Fruit fly (Drosophila melanogaster) whole organism, embryonic: ENCODE data around the gene Osi2.

Source experiments
- B-H1 ChIP-seq: fragments of 200-800 bp; sonication (Bioruptor generic); IDR thresholded peaks from 3 replicates; pipeline ENCODE4 v1.3.6; 2022; ENCODE audit warnings: missing biosample characterization, missing genetic modification characterization
- CG12659 ChIP-seq: fragments of 200-800 bp; sonication (Bioruptor generic); optimal IDR thresholded peaks from 3 replicates; lab custom pipeline; 2017; ENCODE audit warnings: mild to moderate bottlenecking, missing biosample characterization, missing genetic modification reagents, missing genetic modification characterization
- CG13424 ChIP-seq: fragments of 200-800 bp; sonication (Bioruptor generic); optimal IDR thresholded peaks from 2 replicates; lab custom pipeline; 2019; ENCODE audit warnings: missing biosample characterization, mild to moderate bottlenecking, missing genetic modification characterization, moderate library complexity
- CG14014 ChIP-seq: fragments of 200-800 bp; sonication (Bioruptor generic); IDR thresholded peaks from 2 replicates; pipeline ENCODE4 v1.3.6; 2022; ENCODE audit warnings: missing biosample characterization, missing genetic modification characterization
- CG14050 ChIP-seq: fragments of 200-800 bp; sonication (Bioruptor generic); IDR thresholded peaks from 3 replicates; pipeline ENCODE4 v1.3.6; 2022; ENCODE audit warnings: missing biosample characterization, missing genetic modification characterization
- CG15011 ChIP-seq: fragments of 200-800 bp; sonication (Bioruptor generic); optimal IDR thresholded peaks from 3 replicates; lab custom pipeline; 2018; ENCODE audit warnings: missing biosample characterization, mild to moderate bottlenecking, missing genetic modification characterization
- CG15601 ChIP-seq: fragments of 200-800 bp; sonication (Bioruptor generic); optimal IDR thresholded peaks from 3 replicates; lab custom pipeline; 2019; ENCODE audit warnings: missing biosample characterization, mild to moderate bottlenecking, missing genetic modification characterization, moderate library complexity
- CG16863 ChIP-seq: fragments of 200-800 bp; sonication (Bioruptor generic); optimal IDR thresholded peaks from 3 replicates; lab custom pipeline; 2016; ENCODE audit warnings: missing biosample characterization, missing genetic modification characterization
- CG17328 ChIP-seq: fragments of 200-800 bp; sonication (Bioruptor generic); IDR thresholded peaks from 2 replicates; pipeline ENCODE4 v1.3.6; 2022; ENCODE audit warnings: missing biosample characterization, missing genetic modification characterization
- CG17612 ChIP-seq: fragments of 200-800 bp; sonication (Bioruptor generic); IDR thresholded peaks from 2 replicates; pipeline ENCODE4 v1.3.6; 2022; ENCODE audit warnings: missing biosample characterization, missing genetic modification characterization
- CG30431 ChIP-seq: fragments of 200-800 bp; sonication (Bioruptor generic); optimal IDR thresholded peaks from 2 replicates; lab custom pipeline; 2017; ENCODE audit warnings: missing biosample characterization, missing genetic modification characterization
- CG3065 ChIP-seq: fragments of 200-800 bp; sonication (Bioruptor generic); optimal IDR thresholded peaks from 2 replicates; lab custom pipeline; 2016; ENCODE audit warnings: missing biosample characterization, missing genetic modification characterization
- CG31441 ChIP-seq: fragments of 200-800 bp; sonication (Bioruptor generic); IDR thresholded peaks from 2 replicates; pipeline ENCODE4 v1.3.6; 2022; ENCODE audit warnings: missing biosample characterization, missing genetic modification characterization
- CG32767 ChIP-seq: fragments of 200-800 bp; sonication (Bioruptor generic); IDR thresholded peaks from 2 replicates; pipeline ENCODE4 v1.3.6; 2022; ENCODE audit warnings: missing biosample characterization, missing genetic modification characterization
- CG34376 ChIP-seq: fragments of 200-800 bp; sonication (Bioruptor generic); optimal IDR thresholded peaks from 2 replicates; lab custom pipeline; 2018; ENCODE audit warnings: missing biosample characterization, mild to moderate bottlenecking, missing genetic modification characterization
- CG3726 ChIP-seq: fragments of 200-800 bp; sonication (Bioruptor generic); IDR thresholded peaks from 3 replicates; pipeline ENCODE4, ENCODE4 v1.3.6; 2022; ENCODE audit warnings: missing biosample characterization, missing genetic modification characterization
- CG4404 ChIP-seq: fragments of 200-800 bp; sonication (Bioruptor generic); IDR thresholded peaks from 2 replicates; pipeline ENCODE4 v1.3.6; 2022; ENCODE audit warnings: missing biosample characterization, missing genetic modification characterization
- CG6254 ChIP-seq: fragments of 200-800 bp; sonication (Bioruptor generic); optimal IDR thresholded peaks from 3 replicates; lab custom pipeline; 2017; ENCODE audit warnings: mild to moderate bottlenecking, missing biosample characterization, missing genetic modification reagents, missing genetic modification characterization
- CG7357 ChIP-seq: fragments of 200-800 bp; sonication (Bioruptor generic); IDR thresholded peaks from 3 replicates; pipeline ENCODE4 v1.3.6; 2022; ENCODE audit warnings: missing biosample characterization, missing genetic modification characterization
- CG9932 ChIP-seq: fragments of 200-800 bp; sonication (Bioruptor generic); IDR thresholded peaks from 2 replicates; pipeline ENCODE4 v1.3.6; 2022; ENCODE audit warnings: missing biosample characterization, missing genetic modification characterization
- CHES-1-like ChIP-seq: fragments of 200-800 bp; sonication (Bioruptor generic); optimal IDR thresholded peaks from 2 replicates; lab custom pipeline; 2016; ENCODE audit warnings: missing biosample characterization, missing genetic modification characterization
- CTCF ChIP-seq: fragments of 200-800 bp; sonication (Bioruptor generic); optimal IDR thresholded peaks from 2 replicates; lab custom pipeline; 2017; ENCODE audit warnings: missing biosample characterization, mild to moderate bottlenecking, missing genetic modification characterization, moderate library complexity
- Chrac-16 ChIP-seq: fragments of 200-800 bp; sonication (Bioruptor generic); optimal IDR thresholded peaks from 3 replicates; lab custom pipeline; 2016; ENCODE audit warnings: missing biosample characterization, missing genetic modification characterization
- Dek ChIP-seq: fragments of 200-800 bp; sonication (Bioruptor generic); optimal IDR thresholded peaks from 3 replicates; lab custom pipeline; 2019; ENCODE audit warnings: missing biosample characterization, mild to moderate bottlenecking, missing genetic modification characterization, moderate library complexity
- Dp ChIP-seq: fragments of 200-800 bp; sonication (Bioruptor generic); optimal IDR thresholded peaks from 2 replicates; lab custom pipeline; 2018; ENCODE audit warnings: missing biosample characterization, mild to moderate bottlenecking, missing genetic modification characterization, moderate library complexity
- Fer2 ChIP-seq: fragments of 200-800 bp; sonication (Bioruptor generic); optimal IDR thresholded peaks from 2 replicates; lab custom pipeline; 2018; ENCODE audit warnings: missing biosample characterization, mild to moderate bottlenecking, missing genetic modification characterization, moderate library complexity
- HHEX ChIP-seq: fragments of 200-800 bp; sonication (Bioruptor generic); optimal IDR thresholded peaks from 3 replicates; lab custom pipeline; 2017; ENCODE audit warnings: missing biosample characterization, mild to moderate bottlenecking, missing genetic modification characterization, missing genetic modification reagents
- Hand ChIP-seq: fragments of 200-800 bp; sonication (Bioruptor generic); optimal IDR thresholded peaks from 2 replicates; lab custom pipeline; 2017; ENCODE audit warnings: mild to moderate bottlenecking, missing biosample characterization, missing genetic modification reagents, missing genetic modification characterization
- Med ChIP-seq: fragments of 200-800 bp; sonication (Bioruptor generic); peaks from one replicate; lab custom pipeline; 2016; ENCODE audit warnings: missing biosample characterization, missing genetic modification characterization, mild to moderate bottlenecking, inconsistent platforms, moderate library complexity
- Scr ChIP-seq: fragments of 200-800 bp; sonication (Bioruptor generic); IDR thresholded peaks from 2 replicates; pipeline ENCODE4 v1.3.6; 2022; ENCODE audit warnings: missing biosample characterization, missing genetic modification characterization; ENCODE audit not compliant: partially characterized antibody
- ap ChIP-seq: fragments of 200-800 bp; sonication (Bioruptor generic); IDR thresholded peaks from 2 replicates; pipeline ENCODE4 v1.3.6; 2022; ENCODE audit warnings: missing biosample characterization, missing genetic modification characterization
- ato ChIP-seq: fragments of 200-800 bp; sonication (Bioruptor generic); IDR thresholded peaks from 2 replicates; pipeline ENCODE4 v1.3.6; 2022; ENCODE audit warnings: missing biosample characterization, missing genetic modification characterization; ENCODE audit not compliant: partially characterized antibody
- bcd ChIP-seq: fragments of 200-800 bp; sonication (Bioruptor generic); optimal IDR thresholded peaks from 2 replicates; lab custom pipeline; 2017; ENCODE audit warnings: missing biosample characterization, mild to moderate bottlenecking, missing genetic modification characterization
- croc ChIP-seq: fragments of 200-800 bp; sonication (Bioruptor generic); conservative IDR thresholded peaks from 3 replicates; pipeline ENCODE4 v1.3.6; 2022; ENCODE audit warnings: missing biosample characterization, missing genetic modification characterization
- danr ChIP-seq: fragments of 200-800 bp; sonication (Bioruptor generic); IDR thresholded peaks from 2 replicates; pipeline ENCODE4 v1.3.6; 2022; ENCODE audit warnings: missing biosample characterization, missing genetic modification characterization
- ewg ChIP-seq: fragments of 200-800 bp; sonication (Bioruptor generic); optimal IDR thresholded peaks from 3 replicates; lab custom pipeline; 2017; ENCODE audit warnings: mild to moderate bottlenecking, missing biosample characterization, missing genetic modification reagents, missing genetic modification characterization
- fu2 ChIP-seq: fragments of 200-800 bp; sonication (Bioruptor generic); optimal IDR thresholded peaks from 2 replicates; lab custom pipeline; 2016; ENCODE audit warnings: missing biosample characterization, missing genetic modification characterization
- grn ChIP-seq: fragments of 200-800 bp; sonication (Bioruptor generic); optimal IDR thresholded peaks from 3 replicates; lab custom pipeline; 2017; ENCODE audit warnings: missing biosample characterization, missing genetic modification characterization
- gsb ChIP-seq: fragments of 200-800 bp; sonication (Bioruptor generic); IDR thresholded peaks from 2 replicates; pipeline ENCODE4 v1.3.6; 2022; ENCODE audit warnings: missing biosample characterization, missing genetic modification characterization
- hbn ChIP-seq: fragments of 200-800 bp; sonication (Bioruptor generic); IDR thresholded peaks from 2 replicates; pipeline ENCODE4 v1.3.6; 2022; ENCODE audit warnings: missing biosample characterization, missing genetic modification characterization; ENCODE audit not compliant: partially characterized antibody
- jigr1 ChIP-seq: fragments of 200-800 bp; sonication (Bioruptor generic); IDR thresholded peaks from 3 replicates; pipeline ENCODE4 v1.3.6; 2022; ENCODE audit warnings: missing biosample characterization, missing genetic modification characterization
- nom ChIP-seq: fragments of 200-800 bp; sonication (Bioruptor generic); optimal IDR thresholded peaks from 2 replicates; lab custom pipeline; 2017; ENCODE audit warnings: missing biosample characterization, missing genetic modification characterization, mild to moderate bottlenecking, moderate library complexity, missing genetic modification reagents
- phol ChIP-seq: fragments of 200-800 bp; sonication (Bioruptor generic); optimal IDR thresholded peaks from 3 replicates; lab custom pipeline; 2018; ENCODE audit warnings: missing biosample characterization, mild to moderate bottlenecking, missing genetic modification characterization, moderate library complexity
- ro ChIP-seq: fragments of 200-800 bp; sonication (Bioruptor generic); IDR thresholded peaks from 2 replicates; pipeline ENCODE4 v1.3.6; 2022; ENCODE audit warnings: missing biosample characterization, missing genetic modification characterization
- sc ChIP-seq, 3 experiments: fragments of >200 bp in 2 of 3; fragments of 200-800 bp in 1 of 3; sonication (Bioruptor generic) in 1 of 3; optimal IDR thresholded peaks; 2 replicates in 2 of 3; 3 replicates in 1 of 3; lab custom pipeline; 2017; ENCODE audit warnings: mild to moderate bottlenecking in 1 of 3, missing biosample characterization in 1 of 3, missing genetic modification characterization in 1 of 3, missing genetic modification reagents in 1 of 3
- schlank ChIP-seq: fragments of 200-800 bp; sonication (Bioruptor generic); optimal IDR thresholded peaks from 2 replicates; lab custom pipeline; 2018; ENCODE audit warnings: missing biosample characterization, mild to moderate bottlenecking, missing genetic modification characterization
- sens-2 ChIP-seq: fragments of 200-800 bp; sonication (Bioruptor generic); IDR thresholded peaks from 2 replicates; pipeline ENCODE4 v1.3.6; 2022; ENCODE audit warnings: missing biosample characterization, missing genetic modification characterization
- tio ChIP-seq: fragments of 200-800 bp; sonication (Bioruptor generic); optimal IDR thresholded peaks from 2 replicates; lab custom pipeline; 2017; ENCODE audit warnings: missing biosample characterization, missing genetic modification characterization, inconsistent platforms
- usp ChIP-seq: fragments of >200 bp; optimal IDR thresholded peaks from 2 replicates; lab custom pipeline; 2017; ENCODE audit warnings: missing biosample characterization, missing genetic modification characterization
- wdn ChIP-seq: fragments of 200-800 bp; sonication (Bioruptor generic); IDR thresholded peaks from 2 replicates; pipeline ENCODE4 v1.3.6; 2022; ENCODE audit warnings: missing biosample characterization, missing genetic modification characterization

Gene Osi2

DNA sequence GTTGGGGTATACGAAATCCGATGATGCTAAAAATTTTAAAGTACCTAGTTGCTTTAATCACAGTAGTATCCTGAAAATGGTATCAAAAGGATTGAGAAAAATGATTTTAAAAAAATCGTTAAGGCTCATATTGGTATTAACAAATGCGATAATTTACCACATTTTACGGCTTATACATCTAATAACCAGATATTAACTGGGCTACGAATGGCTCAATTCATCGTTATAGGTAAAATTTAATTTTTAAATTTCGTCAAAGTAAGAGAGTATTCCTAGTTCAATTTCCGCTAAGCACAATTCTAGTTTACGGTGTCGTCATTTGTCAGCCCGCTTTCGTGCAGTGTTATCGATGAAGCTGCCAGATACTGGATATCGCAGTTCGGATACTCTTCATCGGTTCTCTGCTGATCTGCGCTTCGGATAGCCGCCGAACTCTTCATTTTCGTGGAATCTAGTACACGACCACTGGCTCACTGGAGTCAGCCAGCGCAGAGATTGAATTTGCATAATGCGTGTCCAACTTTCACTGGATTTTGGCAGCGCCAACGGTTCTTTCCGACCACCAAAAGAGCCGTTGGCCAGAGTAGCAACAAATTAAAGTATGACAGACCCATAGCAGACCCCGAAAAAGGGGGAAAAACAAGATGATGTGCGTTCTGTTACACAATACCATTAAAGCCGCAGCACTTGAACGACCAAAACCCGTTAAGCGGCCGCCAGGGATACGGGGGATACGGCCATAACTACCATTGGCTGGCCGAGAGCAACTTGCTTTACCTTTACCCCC is 20.1 kb downstream of the Osi2 start (continued):
- TF ChIP-seq Chrac-16 (GFP tag; lab: Kevin White, UChicago) (no peak), bcd (GFP tag; lab: Kevin White, UChicago) (no peak), HHEX (no peak), CG15601 (tag; lab: Kevin White, UChicago) (peak; percentile 62), tio (GFP tag; lab: Kevin White, UChicago) (no peak), wdn (GFP tag; lab: Robert Waterston, UW) (no peak), fu2 (no peak), Hand (GFP tag; lab: Kevin White, UChicago) (no peak), schlank (tag; lab: Kevin White, UChicago) (no peak), CHES-1-like (GFP tag; lab: Kevin White, UChicago) (no peak), nom (no peak), croc (GFP tag; lab: Robert Waterston, UW) (no peak; the same call in 2 of the 3 replicates), CG32767 (GFP tag; lab: Robert Waterston, UW) (no peak), CG6254 (peak; percentile 14), CG30431 (GFP tag; lab: Kevin White, UChicago) (no peak), usp (GFP tag; lab: Kevin White, UChicago) (no peak), CG14014 (no peak), hbn (GFP tag; lab: Robert Waterston, UW) (no peak), ro (GFP tag; lab: Robert Waterston, UW) (no peak), CG14050 (GFP tag; lab: Robert Waterston, UW) (no peak), CTCF (GFP tag; lab: Kevin White, UChicago) (no peak), phol (tag; lab: Kevin White, UChicago) (peak; percentile 58), CG9932 (GFP tag; lab: Robert Waterston, UW) (no peak), CG34376 (no peak), sc (optimal IDR thresholded peaks at IDR 0.05; lab: Kevin White, UChicago) (no peak), sc (GFP tag; optimal IDR thresholded peaks at IDR 0.05; lab: Kevin White, UChicago) (peak; percentile 53), CG4404 (GFP tag; lab: Robert Waterston, UW) (no peak), B-H1 (no peak), ato (GFP tag; lab: Robert Waterston, UW) (no peak), Fer2 (tag; lab: Kevin White, UChicago) (no peak), danr (GFP tag; lab: Robert Waterston, UW) (no peak), Scr (GFP tag; lab: Robert Waterston, UW) (no peak), sens-2 (GFP tag; lab: Robert Waterston, UW) (no peak), CG31441 (peak; percentile 62), CG3726 (GFP tag; lab: Robert Waterston, UW) (no peak), CG13424 (tag; lab: Kevin White, UChicago) (peak; percentile 15), CG17612 (GFP tag; lab: Robert Waterston, UW) (no peak), ewg (GFP tag; lab: Kevin White, UChicago) (peak; percentile 9), Dp (GFP tag; lab: Kevin White, UChicago) (no peak), ap (GFP tag; lab: Robert Waterston, UW) (no peak), CG12659 (GFP tag; lab: Kevin White, UChicago) (no peak), jigr1 (GFP tag; lab: Robert Waterston, UW) (no peak), CG17328 (GFP tag; lab: Robert Waterston, UW) (no peak), CG15011 (GFP tag; lab: Kevin White, UChicago) (no peak), gsb (GFP tag; lab: Robert Waterston, UW) (no peak), CG7357 (no peak), CG16863 (GFP tag; lab: Kevin White, UChicago) (no peak), Dek (tag; lab: Kevin White, UChicago) (no peak), Med (no peak), grn (peak; percentile 22), CG3065 (GFP tag; lab: Kevin White, UChicago) (no peak)
